Worm (Caenorhabditis elegans) whole organism, midembryonic: ENCODE measurements around the gene gcy-9.

Experiments used
- T22C8.4 ChIP-seq: fragments of 200-800 bp; sonication (Bioruptor generic); IDR thresholded peaks from 2 replicates; pipeline ENCODE4 v1.3.6; 2022; ENCODE audit warnings: missing genetic modification characterization, missing compliant biosample characterization
- klf-2 ChIP-seq: fragments of 200-800 bp; sonication (Bioruptor generic); conservative IDR thresholded peaks from 2 replicates; pipeline ENCODE4 v1.3.6; 2022; ENCODE audit warnings: missing genetic modification reagents, missing genetic modification characterization, missing compliant biosample characterization
- ztf-23 ChIP-seq: fragments of 200-800 bp; sonication (Bioruptor generic); IDR thresholded peaks from 2 replicates; pipeline ENCODE4 v1.3.6; 2022; ENCODE audit warnings: missing genetic modification reagents, missing genetic modification characterization, missing compliant biosample characterization
- ztf-29 ChIP-seq: fragments of 200-800 bp; sonication (Bioruptor generic); IDR thresholded peaks from 2 replicates; pipeline ENCODE4 v1.3.6; 2022; ENCODE audit warnings: missing genetic modification reagents, missing genetic modification characterization, missing compliant biosample characterization

DNA sequence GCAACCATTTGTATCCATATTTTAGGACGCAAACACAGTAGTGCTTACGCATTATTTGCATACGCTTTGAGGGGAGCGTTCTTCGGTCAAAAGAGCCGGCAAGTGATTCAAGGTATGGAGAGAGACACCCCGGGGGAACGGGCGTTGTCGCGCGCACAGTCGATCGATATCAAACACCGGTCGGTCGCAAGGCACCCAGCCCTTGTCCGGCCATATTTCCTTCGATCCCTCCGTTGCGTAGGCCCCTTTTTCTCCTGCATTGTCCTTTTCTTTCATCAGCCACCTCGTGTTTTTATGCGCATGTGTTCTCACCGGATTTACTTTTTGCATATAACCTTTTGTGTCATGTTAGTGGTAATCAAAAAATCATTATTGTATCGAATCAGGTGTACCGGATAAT lies 28.3 kb upstream of the gcy-9 start:
- TF ChIP-seq T22C8.4 = peak; percentile 56; the same call in 1 of the 2 replicates
- TF ChIP-seq klf-2 (GFP tag; lab: Robert Waterston, UW) = no peak
- no peak for TF ChIP-seq ztf-29 (GFP tag; lab: Robert Waterston, UW)
- no peak for TF ChIP-seq ztf-23
